Fruit fly (Drosophila melanogaster): ENCODE results near the gene CG42300.

Gene CG42300

DNA sequence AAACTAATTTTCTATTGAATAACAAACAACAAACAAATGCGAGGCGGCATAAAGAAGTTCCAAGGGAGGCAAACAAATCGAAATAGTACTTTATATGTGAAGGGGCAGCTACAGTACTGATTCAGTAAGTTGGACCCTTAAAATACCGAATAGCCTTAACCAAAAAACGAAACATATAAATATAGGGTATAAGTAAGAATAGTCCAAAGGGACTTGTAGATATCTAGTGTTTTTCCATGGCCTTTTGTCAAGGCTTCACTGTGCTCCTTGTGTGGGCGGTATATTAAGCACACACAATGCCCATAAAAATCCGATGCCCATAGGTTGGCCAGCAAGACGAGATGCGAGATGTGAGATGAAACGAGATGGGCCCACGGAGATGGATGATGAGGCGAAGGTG lies 23.8 kb downstream of the CG42300 start (continued):
- peak; percentile 30 for TF ChIP-seq Antp (GFP tag; optimal IDR thresholded peaks at IDR 0.05)
- no peak for TF ChIP-seq CkIIα-i1 (GFP tag; IDR thresholded peaks at IDR 0.05)
- peak; percentile 55 for TF ChIP-seq CG1024 (GFP tag; IDR thresholded peaks at IDR 0.05)
- no peak for TF ChIP-seq Usf (GFP tag; optimal IDR thresholded peaks at IDR 0.05)
- no peak for TF ChIP-seq schlank (tag; optimal IDR thresholded peaks at IDR 0.05)
- TF ChIP-seq Mes4 (GFP tag; optimal IDR thresholded peaks at IDR 0.05), result no peak
- no peak for TF ChIP-seq CG4328 (GFP tag; optimal IDR thresholded peaks at IDR 0.05)
- TF ChIP-seq seq (GFP tag; IDR thresholded peaks at IDR 0.05), result no peak
- no peak for TF ChIP-seq CG15601 (tag; optimal IDR thresholded peaks at IDR 0.05)
- no peak for TF ChIP-seq CG12155 (GFP tag; optimal IDR thresholded peaks at IDR 0.05)
- no peak for TF ChIP-seq CG10462 (GFP tag; optimal IDR thresholded peaks at IDR 0.05)
- TF ChIP-seq sug (tag; optimal IDR thresholded peaks at IDR 0.05), result no peak
- TF ChIP-seq CG4404 (GFP tag; IDR thresholded peaks at IDR 0.05), result no peak
- TF ChIP-seq CG8478 (optimal IDR thresholded peaks at IDR 0.05), result no peak
- 0 out of 2 replicates have a peak, but pooled peaks have one; percentile 18 for TF ChIP-seq ap (GFP tag; IDR thresholded peaks at IDR 0.05)
- no peak for TF ChIP-seq NC2α (GFP tag; optimal IDR thresholded peaks at IDR 0.05)
- peak; percentile 39; the same call in 1 of the 2 replicates for TF ChIP-seq ssp (GFP tag; IDR thresholded peaks at IDR 0.05)
- no peak for TF ChIP-seq Dip3 (GFP tag; optimal IDR thresholded peaks at IDR 0.05)
- TF ChIP-seq Eip74EF (GFP tag; optimal IDR thresholded peaks at IDR 0.05), result no peak
- TF ChIP-seq repo (GFP tag; optimal IDR thresholded peaks at IDR 0.05), result no peak
- TF ChIP-seq crc (GFP tag; optimal IDR thresholded peaks at IDR 0.05), result no peak
- TF ChIP-seq Ptx1 (GFP tag; IDR thresholded peaks at IDR 0.05), result peak; percentile 59
- TF ChIP-seq CG11695 (GFP tag; IDR thresholded peaks at IDR 0.05), result 0 out of 3 replicates have a peak, but pooled peaks have one; percentile 11
- TF ChIP-seq her (GFP tag; optimal IDR thresholded peaks at IDR 0.05), result no peak
- TF ChIP-seq gro (GFP tag; optimal IDR thresholded peaks at IDR 0.05), result no peak
- no peak for TF ChIP-seq tap (tag; optimal IDR thresholded peaks at IDR 0.05)
- TF ChIP-seq pho (GFP tag; optimal IDR thresholded peaks at IDR 0.05), result no peak
- TF ChIP-seq CG31365 (tag; optimal IDR thresholded peaks at IDR 0.05), result no peak
- TF ChIP-seq CG4707 (GFP tag; optimal IDR thresholded peaks at IDR 0.05), result no peak
- no peak for TF ChIP-seq Nf-YA (GFP tag; IDR thresholded peaks at IDR 0.05)
- no peak for TF ChIP-seq Drgx (GFP tag; IDR thresholded peaks at IDR 0.05)
- TF ChIP-seq Adf1 (GFP tag; IDR thresholded peaks at IDR 0.05), result no peak
- TF ChIP-seq CG6654 (GFP tag; optimal IDR thresholded peaks at IDR 0.05), result no peak
- peak; percentile 25 for TF ChIP-seq CG10979 (tag; optimal IDR thresholded peaks at IDR 0.05)
- no peak for TF ChIP-seq CG8290 (GFP tag; optimal IDR thresholded peaks at IDR 0.05)
- peak in 1 of 2 experiments; percentile 40 for TF ChIP-seq CG8290 (tag; optimal IDR thresholded peaks at IDR 0.05)
- no peak for TF ChIP-seq CG10959 (GFP tag; IDR thresholded peaks at IDR 0.05)
- no peak for TF ChIP-seq CG4360 (GFP tag; IDR thresholded peaks at IDR 0.05)
- TF ChIP-seq CG2116 (GFP tag; optimal IDR thresholded peaks at IDR 0.05), result no peak
- no peak for TF ChIP-seq CG17328 (GFP tag; IDR thresholded peaks at IDR 0.05)
- TF ChIP-seq CG9437 (GFP tag; optimal IDR thresholded peaks at IDR 0.05), result no peak
- TF ChIP-seq mld (GFP tag; IDR thresholded peaks at IDR 0.05; ENCODE audit: partially characterized antibody), result no peak
- TF ChIP-seq HmgZ (tag; optimal IDR thresholded peaks at IDR 0.05), result no peak
- TF ChIP-seq CG12236 (GFP tag; optimal IDR thresholded peaks at IDR 0.05), result no peak
- 0 out of 3 replicates have a peak, but pooled peaks have one; percentile 36 for TF ChIP-seq ase (GFP tag; IDR thresholded peaks at IDR 0.05)
- peak; percentile 60 for TF ChIP-seq lab (GFP tag; optimal IDR thresholded peaks at IDR 0.05)
- no peak for TF ChIP-seq pros (GFP tag; optimal IDR thresholded peaks at IDR 0.05)
- no peak for TF ChIP-seq corto (GFP tag; optimal IDR thresholded peaks at IDR 0.05)
- no peak for TF ChIP-seq HLH54F (GFP tag; optimal IDR thresholded peaks at IDR 0.05)
- TF ChIP-seq Dp (GFP tag; optimal IDR thresholded peaks at IDR 0.05), result no peak
- no peak for TF ChIP-seq Hr78 (GFP tag; optimal IDR thresholded peaks at IDR 0.05)
- TF ChIP-seq CrebB (tag; optimal IDR thresholded peaks at IDR 0.05), result no peak
- TF ChIP-seq ems (GFP tag; optimal IDR thresholded peaks at IDR 0.05), result no peak

All from whole organism, embryonic.